Fruit fly (Drosophila melanogaster) whole organism, embryonic: Measurements from ENCODE around the gene puf.

ENCODE experiments used
- ATbp ChIP-seq: fragments of 200-800 bp; sonication (Bioruptor generic); optimal IDR thresholded peaks from 2 replicates; lab custom pipeline; 2017; ENCODE audit warnings: missing biosample characterization, mild to moderate bottlenecking, missing genetic modification characterization, missing genetic modification reagents
- BtbVII ChIP-seq: fragments of 200-800 bp; sonication (Bioruptor generic); optimal IDR thresholded peaks from 3 replicates; lab custom pipeline; 2017; ENCODE audit warnings: missing biosample characterization, mild to moderate bottlenecking, missing genetic modification characterization
- CG10209 ChIP-seq: fragments of 200-800 bp; sonication (Bioruptor generic); optimal IDR thresholded peaks from 3 replicates; lab custom pipeline; 2017; ENCODE audit warnings: missing biosample characterization, mild to moderate bottlenecking, missing genetic modification characterization, missing genetic modification reagents
- CG10267 ChIP-seq: fragments of 200-800 bp; sonication (Bioruptor generic); optimal IDR thresholded peaks from 2 replicates; lab custom pipeline; 2018; ENCODE audit warnings: missing biosample characterization, mild to moderate bottlenecking, missing genetic modification characterization, moderate library complexity
- CG10462 ChIP-seq: fragments of 200-800 bp; sonication (Bioruptor generic); optimal IDR thresholded peaks from 2 replicates; lab custom pipeline; 2016; ENCODE audit warnings: missing biosample characterization, missing genetic modification characterization
- CG10543 ChIP-seq: fragments of 200-800 bp; sonication (Bioruptor generic); optimal IDR thresholded peaks from 3 replicates; lab custom pipeline; 2017; ENCODE audit warnings: missing biosample characterization, mild to moderate bottlenecking, missing genetic modification characterization, moderate library complexity
- CG10979 ChIP-seq: fragments of 200-800 bp; sonication (Bioruptor generic); optimal IDR thresholded peaks from 2 replicates; lab custom pipeline; 2018; ENCODE audit warnings: missing biosample characterization, mild to moderate bottlenecking, missing genetic modification characterization, moderate library complexity
- CG11247 ChIP-seq: fragments of 200-800 bp; sonication (Bioruptor generic); IDR thresholded peaks from 2 replicates; pipeline ENCODE4 v1.3.6; 2022; ENCODE audit warnings: missing biosample characterization, missing genetic modification characterization
- CG12155 ChIP-seq: fragments of 200-800 bp; sonication (Bioruptor generic); optimal IDR thresholded peaks from 3 replicates; lab custom pipeline; 2016; ENCODE audit warnings: missing biosample characterization, missing genetic modification characterization
- CG12659 ChIP-seq: fragments of 200-800 bp; sonication (Bioruptor generic); optimal IDR thresholded peaks from 3 replicates; lab custom pipeline; 2017; ENCODE audit warnings: mild to moderate bottlenecking, missing biosample characterization, missing genetic modification reagents, missing genetic modification characterization
- CG13287 ChIP-seq: fragments of 200-800 bp; sonication (Bioruptor generic); IDR thresholded peaks from 2 replicates; pipeline ENCODE4 v1.3.6; 2022; ENCODE audit warnings: missing biosample characterization, missing genetic modification characterization; ENCODE audit not compliant: partially characterized antibody
- CG14860 ChIP-seq: fragments of 200-800 bp; sonication (Bioruptor generic); IDR thresholded peaks from 3 replicates; pipeline ENCODE4 v1.3.6; 2022; ENCODE audit warnings: missing biosample characterization, missing genetic modification characterization; ENCODE audit not compliant: partially characterized antibody
- CG15514 ChIP-seq: fragments of 200-800 bp; sonication (Bioruptor generic); optimal IDR thresholded peaks from 3 replicates; lab custom pipeline; 2017; ENCODE audit warnings: missing biosample characterization, missing genetic modification characterization, mild to moderate bottlenecking, moderate library complexity, missing genetic modification reagents
- CG1603 ChIP-seq: fragments of 200-800 bp; sonication (Bioruptor generic); optimal IDR thresholded peaks from 2 replicates; lab custom pipeline; 2019; ENCODE audit warnings: missing biosample characterization, mild to moderate bottlenecking, missing genetic modification characterization, moderate library complexity
- CG16813 ChIP-seq: fragments of 200-800 bp; sonication (Bioruptor generic); IDR thresholded peaks from 3 replicates; pipeline ENCODE4 v1.3.6; 2022; ENCODE audit warnings: missing biosample characterization, missing genetic modification characterization; ENCODE audit not compliant: partially characterized antibody
- CG18619 ChIP-seq: fragments of 200-800 bp; sonication (Bioruptor generic); optimal IDR thresholded peaks from 3 replicates; lab custom pipeline; 2017; ENCODE audit warnings: missing biosample characterization, mild to moderate bottlenecking, missing genetic modification characterization
- CG2116 ChIP-seq: fragments of 200-800 bp; sonication (Bioruptor generic); optimal IDR thresholded peaks from 3 replicates; lab custom pipeline; 2018; ENCODE audit warnings: missing biosample characterization, mild to moderate bottlenecking, missing genetic modification characterization
- CG3838 ChIP-seq: fragments of 200-800 bp; sonication (Bioruptor generic); optimal IDR thresholded peaks from 3 replicates; lab custom pipeline; 2016; ENCODE audit warnings: missing biosample characterization, missing genetic modification characterization
- CG3995 ChIP-seq: fragments of 200-800 bp; sonication (Bioruptor generic); optimal IDR thresholded peaks from 3 replicates; lab custom pipeline; 2016; ENCODE audit warnings: missing biosample characterization, missing genetic modification characterization
- CG7745 ChIP-seq: fragments of 200-800 bp; sonication (Bioruptor generic); optimal IDR thresholded peaks from 2 replicates; lab custom pipeline; 2018; ENCODE audit warnings: missing biosample characterization, mild to moderate bottlenecking, missing genetic modification characterization, moderate library complexity
- CG8281 ChIP-seq: fragments of 200-800 bp; sonication (Bioruptor generic); optimal IDR thresholded peaks from 2 replicates; lab custom pipeline; 2018; ENCODE audit warnings: missing biosample characterization, mild to moderate bottlenecking, missing genetic modification characterization, moderate library complexity
- CG8388 ChIP-seq: fragments of 200-800 bp; sonication (Bioruptor generic); optimal IDR thresholded peaks from 2 replicates; lab custom pipeline; 2019; ENCODE audit warnings: missing biosample characterization, mild to moderate bottlenecking, missing genetic modification characterization, moderate library complexity
- Dip3 ChIP-seq: fragments of 200-800 bp; sonication (Bioruptor generic); optimal IDR thresholded peaks from 3 replicates; lab custom pipeline; 2016; ENCODE audit warnings: missing biosample characterization, missing genetic modification characterization
- Dp ChIP-seq: fragments of 200-800 bp; sonication (Bioruptor generic); optimal IDR thresholded peaks from 2 replicates; lab custom pipeline; 2018; ENCODE audit warnings: missing biosample characterization, mild to moderate bottlenecking, missing genetic modification characterization, moderate library complexity
- Hand ChIP-seq: fragments of 200-800 bp; sonication (Bioruptor generic); optimal IDR thresholded peaks from 2 replicates; lab custom pipeline; 2017; ENCODE audit warnings: mild to moderate bottlenecking, missing biosample characterization, missing genetic modification reagents, missing genetic modification characterization
- HmgD ChIP-seq: fragments of 200-800 bp; sonication (Bioruptor generic); optimal IDR thresholded peaks from 3 replicates; lab custom pipeline; 2016; ENCODE audit warnings: missing biosample characterization, missing genetic modification characterization
- Kr ChIP-seq: fragments of 200-800 bp; sonication (Bioruptor generic); optimal IDR thresholded peaks from 2 replicates; lab custom pipeline; 2017; ENCODE audit warnings: missing biosample characterization, mild to moderate bottlenecking, missing genetic modification characterization
- MESR4 ChIP-seq: fragments of 200-800 bp; sonication (Bioruptor generic); optimal IDR thresholded peaks from 2 replicates; lab custom pipeline; 2018; ENCODE audit warnings: missing biosample characterization, mild to moderate bottlenecking, missing genetic modification characterization, moderate library complexity
- MTF-1 ChIP-seq: fragments of 200-800 bp; sonication (Bioruptor generic); optimal IDR thresholded peaks from 2 replicates; lab custom pipeline; 2018; ENCODE audit warnings: missing biosample characterization, mild to moderate bottlenecking, missing genetic modification characterization, borderline replicate concordance
- Myb ChIP-seq: fragments of 200-800 bp; sonication (Bioruptor generic); optimal IDR thresholded peaks from 2 replicates; lab custom pipeline; 2016; ENCODE audit warnings: missing biosample characterization, missing genetic modification characterization
- Opbp ChIP-seq: fragments of 200-800 bp; sonication (Bioruptor generic); IDR thresholded peaks from 3 replicates; pipeline ENCODE4 v1.3.6; 2022; ENCODE audit warnings: missing biosample characterization, missing genetic modification characterization; ENCODE audit not compliant: partially characterized antibody
- bbx ChIP-seq: fragments of 200-800 bp; sonication (Bioruptor generic); IDR thresholded peaks from 2 replicates; pipeline ENCODE4 v1.3.6; 2022; ENCODE audit warnings: missing biosample characterization, missing genetic modification characterization; ENCODE audit not compliant: partially characterized antibody
- bcd ChIP-seq: fragments of 200-800 bp; sonication (Bioruptor generic); optimal IDR thresholded peaks from 2 replicates; lab custom pipeline; 2017; ENCODE audit warnings: missing biosample characterization, mild to moderate bottlenecking, missing genetic modification characterization
- cg ChIP-seq: fragments of 200-800 bp; sonication (Bioruptor generic); optimal IDR thresholded peaks from 3 replicates; lab custom pipeline; 2019; ENCODE audit warnings: missing biosample characterization, mild to moderate bottlenecking, missing genetic modification characterization, moderate library complexity
- chm ChIP-seq: fragments of 200-800 bp; sonication (Bioruptor generic); IDR thresholded peaks from 2 replicates; pipeline ENCODE4 v1.3.6; 2022; ENCODE audit warnings: missing biosample characterization, missing genetic modification characterization
- dmrt11E ChIP-seq: fragments of 200-800 bp; sonication (Bioruptor generic); optimal IDR thresholded peaks from 3 replicates; lab custom pipeline; 2018; ENCODE audit warnings: missing biosample characterization, mild to moderate bottlenecking, missing genetic modification characterization, moderate library complexity
- hbn ChIP-seq: fragments of 200-800 bp; sonication (Bioruptor generic); IDR thresholded peaks from 2 replicates; pipeline ENCODE4 v1.3.6; 2022; ENCODE audit warnings: missing biosample characterization, missing genetic modification characterization; ENCODE audit not compliant: partially characterized antibody
- lilli ChIP-seq: fragments of 200-800 bp; sonication (Bioruptor generic); optimal IDR thresholded peaks from 3 replicates; lab custom pipeline; 2016; ENCODE audit warnings: missing biosample characterization, missing genetic modification characterization
- pros ChIP-seq: fragments of 200-800 bp; sonication (Bioruptor generic); optimal IDR thresholded peaks from 3 replicates; lab custom pipeline; 2019; ENCODE audit warnings: missing biosample characterization, mild to moderate bottlenecking, missing genetic modification characterization, moderate library complexity
- psq ChIP-seq: fragments of 200-800 bp; sonication (Bioruptor generic); optimal IDR thresholded peaks from 2 replicates; lab custom pipeline; 2017; ENCODE audit warnings: missing biosample characterization, missing genetic modification characterization
- sc ChIP-seq, 3 experiments: fragments of >200 bp in 2 of 3; fragments of 200-800 bp in 1 of 3; sonication (Bioruptor generic) in 1 of 3; optimal IDR thresholded peaks; 2 replicates in 2 of 3; 3 replicates in 1 of 3; lab custom pipeline; 2017; ENCODE audit warnings: mild to moderate bottlenecking in 1 of 3, missing biosample characterization in 1 of 3, missing genetic modification characterization in 1 of 3, missing genetic modification reagents in 1 of 3
- slou ChIP-seq: fragments of 200-800 bp; sonication (Bioruptor generic); optimal IDR thresholded peaks from 3 replicates; lab custom pipeline; 2016; ENCODE audit warnings: missing biosample characterization, missing genetic modification characterization
- slp2 ChIP-seq: fragments of 200-800 bp; sonication (Bioruptor generic); optimal IDR thresholded peaks from 2 replicates; lab custom pipeline; 2016; ENCODE audit warnings: missing biosample characterization, missing genetic modification characterization
- toy ChIP-seq: fragments of 200-800 bp; sonication (Bioruptor generic); IDR thresholded peaks from 2 replicates; pipeline ENCODE4 v1.3.6; 2022; ENCODE audit warnings: missing biosample characterization, missing genetic modification characterization
- unc-4 ChIP-seq: fragments of 200-800 bp; sonication (Bioruptor generic); IDR thresholded peaks from 2 replicates; pipeline ENCODE4 v1.3.6; 2022; ENCODE audit warnings: missing biosample characterization, missing genetic modification characterization; ENCODE audit not compliant: partially characterized antibody
- vvl ChIP-seq: fragments of 200-800 bp; sonication (Bioruptor generic); IDR thresholded peaks from 2 replicates; pipeline ENCODE4 v1.3.6; 2022; ENCODE audit warnings: missing biosample characterization, missing genetic modification characterization
- zfh1 ChIP-seq: fragments of 200-800 bp; sonication (Bioruptor generic); IDR thresholded peaks from 3 replicates; pipeline ENCODE4 v1.3.6; 2022; ENCODE audit warnings: missing biosample characterization, missing genetic modification characterization

Gene puf

dm6 chr3R:24659173-24659846 is 9.5 kb upstream of the puf start, which contains the start of gene CG31126:
TSS of gene CG31126 (plus strand) at chr3R:24659621.
- no peak for TF ChIP-seq Dip3 (GFP tag; lab: Kevin White, UChicago)
- TF ChIP-seq CG3995 (GFP tag; lab: Kevin White, UChicago), result peak; percentile 26
- no peak for TF ChIP-seq CG1603 (tag; lab: Kevin White, UChicago)
- peak; percentile 62; the same call in 1 of the 2 replicates for TF ChIP-seq bbx
- peak; percentile 53 for TF ChIP-seq Dp (GFP tag; lab: Kevin White, UChicago)
- TF ChIP-seq CG10543 (GFP tag; lab: Kevin White, UChicago), result no peak
- TF ChIP-seq MTF-1 (GFP tag; lab: Kevin White, UChicago), result no peak
- TF ChIP-seq zfh1 (GFP tag; lab: Robert Waterston, UW), result no peak; the same call in 2 of the 3 replicates
- TF ChIP-seq ATbp (GFP tag; lab: Kevin White, UChicago), result no peak
- TF ChIP-seq unc-4 (GFP tag; lab: Robert Waterston, UW), result peak; percentile 58
- TF ChIP-seq psq (GFP tag; lab: Kevin White, UChicago), result no peak
- peak; percentile 93 for TF ChIP-seq Myb
- TF ChIP-seq CG10267, result peak; percentile 37
- TF ChIP-seq CG11247 (GFP tag; lab: Robert Waterston, UW), result no peak
- peak; percentile 34; the same call in 1 of the 3 replicates for TF ChIP-seq CG14860 (GFP tag; lab: Robert Waterston, UW)
- TF ChIP-seq CG2116, result peak; percentile 85
- 0 out of 2 replicates have a peak, but pooled peaks have one; percentile 37 for TF ChIP-seq vvl
- TF ChIP-seq lilli, result no peak
- TF ChIP-seq bcd, result no peak
- TF ChIP-seq sc (optimal IDR thresholded peaks at IDR 0.05; lab: Kevin White, UChicago), result no peak
- TF ChIP-seq sc (GFP tag; optimal IDR thresholded peaks at IDR 0.05; lab: Kevin White, UChicago), result no peak
- TF ChIP-seq BtbVII (GFP tag; lab: Kevin White, UChicago), result no peak
- TF ChIP-seq CG7745 (tag; lab: Kevin White, UChicago), result no peak
- TF ChIP-seq Hand, result no peak
- peak; percentile 25 for TF ChIP-seq CG12659 (GFP tag; lab: Kevin White, UChicago)
- TF ChIP-seq MESR4 (GFP tag; lab: Kevin White, UChicago), result peak; percentile 66
- TF ChIP-seq dmrt11E (tag; lab: Kevin White, UChicago), result no peak
- peak; percentile 63 for TF ChIP-seq cg
- TF ChIP-seq CG15514 (GFP tag; lab: Kevin White, UChicago), result peak; percentile 33
- TF ChIP-seq toy (GFP tag; lab: Robert Waterston, UW), result no peak
- TF ChIP-seq chm (GFP tag; lab: Robert Waterston, UW), result no peak
- TF ChIP-seq CG10209 (GFP tag; lab: Kevin White, UChicago), result no peak
- no peak for TF ChIP-seq CG8281 (tag; lab: Kevin White, UChicago)
- TF ChIP-seq CG10979 (tag; lab: Kevin White, UChicago), result no peak
- TF ChIP-seq Opbp (GFP tag; lab: Robert Waterston, UW), result peak; percentile 44; the same call in 2 of the 3 replicates
- no peak for TF ChIP-seq CG12155
- no peak for TF ChIP-seq pros (GFP tag; lab: Kevin White, UChicago)
- no peak for TF ChIP-seq CG10462 (GFP tag; lab: Kevin White, UChicago)
- no peak for TF ChIP-seq slp2
- TF ChIP-seq Kr, result no peak
- TF ChIP-seq hbn (GFP tag; lab: Robert Waterston, UW), result peak; percentile 65
- TF ChIP-seq CG3838 (GFP tag; lab: Kevin White, UChicago), result no peak
- TF ChIP-seq CG16813 (GFP tag; lab: Robert Waterston, UW), result peak; percentile 59; the same call in 2 of the 3 replicates
- TF ChIP-seq CG18619 (GFP tag; lab: Kevin White, UChicago), result no peak
- no peak for TF ChIP-seq slou
- TF ChIP-seq CG13287 (GFP tag; lab: Robert Waterston, UW), result peak; percentile 76
- TF ChIP-seq HmgD, result no peak
- TF ChIP-seq CG8388 (GFP tag; lab: Kevin White, UChicago), result peak; percentile 92
